Fruit fly (Drosophila melanogaster) whole organism, embryonic: ENCODE data around the gene CG6023.

ENCODE experiments used
- Blimp-1 ChIP-seq: fragments of 200-800 bp; sonication (Bioruptor generic); optimal IDR thresholded peaks from 3 replicates; lab custom pipeline; 2018; ENCODE audit warnings: missing biosample characterization, missing genetic modification characterization, mild to moderate bottlenecking, moderate library complexity, missing genetic modification reagents
- C15 ChIP-seq: fragments of 200-800 bp; sonication (Bioruptor generic); IDR thresholded peaks from 3 replicates; pipeline ENCODE4 v1.3.6; 2022; ENCODE audit warnings: missing biosample characterization, missing genetic modification characterization
- CG13424 ChIP-seq: fragments of 200-800 bp; sonication (Bioruptor generic); optimal IDR thresholded peaks from 2 replicates; lab custom pipeline; 2019; ENCODE audit warnings: missing biosample characterization, mild to moderate bottlenecking, missing genetic modification characterization, moderate library complexity
- CG14710 ChIP-seq: fragments of 200-800 bp; sonication (Bioruptor generic); optimal IDR thresholded peaks from 3 replicates; lab custom pipeline; 2019; ENCODE audit warnings: missing biosample characterization, mild to moderate bottlenecking, missing genetic modification characterization, moderate library complexity
- CG15269 ChIP-seq: fragments of 200-800 bp; sonication (Bioruptor generic); optimal IDR thresholded peaks from 2 replicates; lab custom pipeline; 2018; ENCODE audit warnings: missing biosample characterization, mild to moderate bottlenecking, missing genetic modification characterization, moderate library complexity
- CG17359 ChIP-seq: fragments of 200-800 bp; sonication (Bioruptor generic); optimal IDR thresholded peaks from 3 replicates; lab custom pipeline; 2018; ENCODE audit warnings: missing biosample characterization, mild to moderate bottlenecking, missing genetic modification characterization, moderate library complexity
- CG17612 ChIP-seq: fragments of 200-800 bp; sonication (Bioruptor generic); IDR thresholded peaks from 2 replicates; pipeline ENCODE4 v1.3.6; 2022; ENCODE audit warnings: missing biosample characterization, missing genetic modification characterization
- CG17912 ChIP-seq: fragments of 200-800 bp; sonication (Bioruptor generic); optimal IDR thresholded peaks from 2 replicates; lab custom pipeline; 2018; ENCODE audit warnings: missing biosample characterization, mild to moderate bottlenecking, missing genetic modification characterization
- CG18262 ChIP-seq: fragments of 200-800 bp; optimal IDR thresholded peaks from 3 replicates; lab custom pipeline; 2019; ENCODE audit warnings: missing biosample characterization, mild to moderate bottlenecking, missing genetic modification characterization, moderate library complexity
- CG2678 ChIP-seq: fragments of 200-800 bp; sonication (Bioruptor generic); optimal IDR thresholded peaks from 3 replicates; lab custom pipeline; 2019; ENCODE audit warnings: missing biosample characterization, mild to moderate bottlenecking, missing genetic modification characterization, moderate library complexity
- CG2712 ChIP-seq: fragments of 200-800 bp; optimal IDR thresholded peaks from 3 replicates; lab custom pipeline; 2019; ENCODE audit warnings: missing biosample characterization, mild to moderate bottlenecking, missing genetic modification characterization, moderate library complexity
- CG32532 ChIP-seq: fragments of 200-800 bp; sonication (Bioruptor generic); IDR thresholded peaks from 2 replicates; pipeline ENCODE4 v1.3.6; 2022; ENCODE audit warnings: missing biosample characterization, missing genetic modification characterization
- CG4360 ChIP-seq: fragments of 200-800 bp; sonication (Bioruptor generic); IDR thresholded peaks from 2 replicates; pipeline ENCODE4 v1.3.6; 2022; ENCODE audit warnings: missing biosample characterization, missing genetic modification characterization
- CG43689 ChIP-seq: fragments of 200-800 bp; sonication (Bioruptor generic); IDR thresholded peaks from 2 replicates; pipeline ENCODE4 v1.3.6; 2022; ENCODE audit warnings: missing biosample characterization, missing genetic modification characterization
- CG4820 ChIP-seq: fragments of 200-800 bp; sonication (Bioruptor generic); optimal IDR thresholded peaks from 3 replicates; lab custom pipeline; 2016; ENCODE audit warnings: missing biosample characterization, missing genetic modification characterization
- CG6689 ChIP-seq: fragments of 200-800 bp; sonication (Bioruptor generic); IDR thresholded peaks from 2 replicates; pipeline ENCODE4 v1.3.6; 2022; ENCODE audit warnings: missing biosample characterization, missing genetic modification characterization
- CG9876 ChIP-seq: fragments of 200-800 bp; sonication (Bioruptor generic); optimal IDR thresholded peaks from 2 replicates; lab custom pipeline; 2016; ENCODE audit warnings: missing biosample characterization, missing genetic modification characterization
- CG9932 ChIP-seq: fragments of 200-800 bp; sonication (Bioruptor generic); IDR thresholded peaks from 2 replicates; pipeline ENCODE4 v1.3.6; 2022; ENCODE audit warnings: missing biosample characterization, missing genetic modification characterization
- D19B ChIP-seq: fragments of 200-800 bp; sonication (Bioruptor generic); optimal IDR thresholded peaks from 2 replicates; lab custom pipeline; 2017; ENCODE audit warnings: missing biosample characterization, mild to moderate bottlenecking, missing genetic modification characterization
- Fer3 ChIP-seq: fragments of 200-800 bp; sonication (Bioruptor generic); optimal IDR thresholded peaks from 2 replicates; lab custom pipeline; 2018; ENCODE audit warnings: missing biosample characterization, mild to moderate bottlenecking, missing genetic modification characterization, moderate library complexity
- HLH3B ChIP-seq: fragments of 200-800 bp; sonication (Bioruptor generic); IDR thresholded peaks from 2 replicates; pipeline ENCODE4 v1.3.6; 2022; ENCODE audit warnings: missing biosample characterization, missing genetic modification characterization
- HLHmδ ChIP-seq: fragments of 200-800 bp; sonication (Bioruptor generic); optimal IDR thresholded peaks from 2 replicates; lab custom pipeline; 2018; ENCODE audit warnings: missing biosample characterization, mild to moderate bottlenecking, missing genetic modification characterization, moderate library complexity
- Lhr ChIP-seq: fragments of 200-800 bp; sonication (Bioruptor generic); optimal IDR thresholded peaks from 3 replicates; lab custom pipeline; 2017; ENCODE audit warnings: mild to moderate bottlenecking, missing biosample characterization, missing genetic modification reagents, missing genetic modification characterization
- Max ChIP-seq: fragments of 200-800 bp; sonication (Bioruptor generic); optimal IDR thresholded peaks from 2 replicates; lab custom pipeline; 2016; ENCODE audit warnings: missing biosample characterization, mild to moderate bottlenecking, missing genetic modification characterization
- Mes4 ChIP-seq: fragments of 200-800 bp; sonication (Bioruptor generic); optimal IDR thresholded peaks from 2 replicates; lab custom pipeline; 2016; ENCODE audit warnings: missing biosample characterization, missing genetic modification characterization
- Ptx1 ChIP-seq: fragments of 200-800 bp; sonication (Bioruptor generic); IDR thresholded peaks from 2 replicates; pipeline ENCODE4 v1.3.6; 2022; ENCODE audit warnings: missing biosample characterization, missing genetic modification characterization
- Sox100B ChIP-seq: fragments of 200-800 bp; sonication (Bioruptor generic); optimal IDR thresholded peaks from 3 replicates; lab custom pipeline; 2018; ENCODE audit warnings: missing biosample characterization, mild to moderate bottlenecking, missing genetic modification characterization
- Sox102F ChIP-seq: fragments of 200-800 bp; sonication (Bioruptor generic); optimal IDR thresholded peaks from 2 replicates; lab custom pipeline; 2018; ENCODE audit warnings: missing biosample characterization, mild to moderate bottlenecking, missing genetic modification characterization, moderate library complexity
- Trl ChIP-seq, 3 experiments: fragments of >200 bp in 2 of 3; fragments of 200-800 bp in 1 of 3; sonication (Bioruptor generic) in 1 of 3; optimal IDR thresholded peaks; 2 replicates in 1 of 3; 3 replicates in 2 of 3; lab custom pipeline; 2016 to 2017; ENCODE audit warnings: missing biosample characterization in 1 of 3, missing genetic modification characterization in 1 of 3
- ara ChIP-seq: fragments of 200-800 bp; sonication (Bioruptor generic); IDR thresholded peaks from 2 replicates; pipeline ENCODE4 v1.3.6; 2022; ENCODE audit warnings: missing biosample characterization, missing genetic modification characterization
- bcd ChIP-seq: fragments of 200-800 bp; sonication (Bioruptor generic); optimal IDR thresholded peaks from 2 replicates; lab custom pipeline; 2017; ENCODE audit warnings: missing biosample characterization, mild to moderate bottlenecking, missing genetic modification characterization
- bowl ChIP-seq: fragments of 200-800 bp; sonication (Bioruptor generic); IDR thresholded peaks from 2 replicates; pipeline ENCODE4 v1.3.6; 2022; ENCODE audit warnings: missing biosample characterization, missing genetic modification characterization
- chinmo ChIP-seq: fragments of 200-800 bp; sonication (Bioruptor generic); IDR thresholded peaks from 4 replicates; pipeline ENCODE4 v1.3.6; 2022; ENCODE audit warnings: missing biosample characterization, missing genetic modification characterization; ENCODE audit not compliant: partially characterized antibody
- crol ChIP-seq: fragments of 200-800 bp; sonication (Bioruptor generic); IDR thresholded peaks from 2 replicates; pipeline ENCODE4 v1.3.6; 2022; ENCODE audit warnings: missing biosample characterization, missing genetic modification characterization
- dmrt99B ChIP-seq: fragments of 200-800 bp; sonication (Bioruptor generic); optimal IDR thresholded peaks from 2 replicates; lab custom pipeline; 2018; ENCODE audit warnings: missing biosample characterization, mild to moderate bottlenecking, missing genetic modification characterization, moderate library complexity
- eve ChIP-seq, 2 experiments: fragments of >200 bp; optimal IDR thresholded peaks; 2 replicates each; lab custom pipeline; 2017; ENCODE audit warnings: missing biosample characterization in 2 of 2, missing genetic modification characterization in 2 of 2
- ewg ChIP-seq: fragments of 200-800 bp; sonication (Bioruptor generic); optimal IDR thresholded peaks from 3 replicates; lab custom pipeline; 2017; ENCODE audit warnings: mild to moderate bottlenecking, missing biosample characterization, missing genetic modification reagents, missing genetic modification characterization
- gem ChIP-seq: fragments of 200-800 bp; sonication (Bioruptor generic); optimal IDR thresholded peaks from 2 replicates; lab custom pipeline; 2019; ENCODE audit warnings: missing biosample characterization, mild to moderate bottlenecking, missing genetic modification characterization, moderate library complexity
- h ChIP-seq: fragments of >200 bp; optimal IDR thresholded peaks from 2 replicates; lab custom pipeline; 2017
- hth ChIP-seq: fragments of >200 bp; optimal IDR thresholded peaks from 2 replicates; lab custom pipeline; 2017; ENCODE audit warnings: inconsistent platforms
- ken ChIP-seq: fragments of 200-800 bp; sonication (Bioruptor generic); IDR thresholded peaks from 3 replicates; pipeline ENCODE4 v1.3.6; 2022; ENCODE audit warnings: missing biosample characterization, missing genetic modification characterization
- lmd ChIP-seq: fragments of 200-800 bp; sonication (Bioruptor generic); IDR thresholded peaks from 2 replicates; pipeline ENCODE4 v1.3.6; 2022; ENCODE audit warnings: missing biosample characterization, missing genetic modification characterization
- nmo ChIP-seq: fragments of 200-800 bp; sonication (Bioruptor generic); optimal IDR thresholded peaks from 2 replicates; lab custom pipeline; 2018; ENCODE audit warnings: missing biosample characterization, mild to moderate bottlenecking, missing genetic modification characterization, moderate library complexity
- row ChIP-seq: fragments of 200-800 bp; sonication (Bioruptor generic); IDR thresholded peaks from 3 replicates; pipeline ENCODE4 v1.3.6; 2022; ENCODE audit warnings: missing biosample characterization, missing genetic modification characterization
- sens ChIP-seq: fragments of 200-800 bp; sonication (Bioruptor generic); peaks from one replicate; lab custom pipeline; 2016; ENCODE audit warnings: missing biosample characterization, missing genetic modification characterization
- sisA ChIP-seq: fragments of 200-800 bp; sonication (Bioruptor generic); IDR thresholded peaks from 2 replicates; pipeline ENCODE4 v1.3.6; 2022; ENCODE audit warnings: missing biosample characterization, missing genetic modification characterization
- slbo ChIP-seq: fragments of 200-800 bp; sonication (Bioruptor generic); IDR thresholded peaks from 2 replicates; pipeline ENCODE4 v1.3.6; 2022; ENCODE audit warnings: missing biosample characterization, missing genetic modification characterization
- sr ChIP-seq: fragments of 200-800 bp; sonication (Bioruptor generic); IDR thresholded peaks from 3 replicates; pipeline ENCODE4 v1.3.6; 2022; ENCODE audit warnings: missing biosample characterization, missing genetic modification characterization
- ssp ChIP-seq: fragments of 200-800 bp; sonication (Bioruptor generic); IDR thresholded peaks from 2 replicates; pipeline ENCODE4 v1.3.6; 2022; ENCODE audit warnings: missing biosample characterization, missing genetic modification characterization
- zf30C ChIP-seq: fragments of 200-800 bp; sonication (Bioruptor generic); optimal IDR thresholded peaks from 3 replicates; lab custom pipeline; 2018; ENCODE audit warnings: missing biosample characterization, mild to moderate bottlenecking, missing genetic modification characterization

CG6023 gene

DNA sequence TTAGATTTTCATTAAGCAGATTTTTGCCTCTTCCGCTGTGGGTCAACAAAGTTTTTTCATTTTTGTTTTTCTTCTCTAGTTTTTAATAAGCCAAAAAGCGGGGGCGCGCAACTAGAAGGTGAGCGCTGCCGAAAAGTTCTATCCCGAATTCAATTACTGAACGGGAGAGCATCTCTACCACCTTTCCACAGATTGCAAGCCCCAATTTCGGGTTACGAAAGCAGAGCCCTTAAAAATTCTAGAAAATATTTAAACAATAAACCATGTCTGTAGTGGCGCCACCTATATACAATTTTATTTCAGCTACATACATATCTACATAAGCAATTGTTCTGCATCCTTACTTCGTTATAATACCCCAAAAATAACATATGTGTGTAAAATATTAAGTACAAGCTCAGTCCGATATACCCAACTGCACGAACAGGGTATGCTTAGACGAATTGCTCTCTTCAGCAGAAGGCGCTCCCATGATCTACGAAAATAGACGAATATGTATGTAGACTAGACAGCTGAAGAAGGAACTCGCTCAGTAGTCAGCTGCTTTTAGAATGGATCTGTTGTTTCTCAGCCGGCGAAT, 37.4 kb upstream of the CG6023 start, which contains the start of gene CG6106 (continued):
- TF ChIP-seq bcd (GFP tag; lab: Kevin White, UChicago) (peak; percentile 14), CG18262 (tag; lab: Kevin White, UChicago) (peak; percentile 25), CG6689 (GFP tag; lab: Robert Waterston, UW) (0 out of 2 replicates have a peak, but pooled peaks have one; percentile 21), CG9932 (GFP tag; lab: Robert Waterston, UW) (peak; percentile 37; the same call in 1 of the 2 replicates), CG15269 (tag; lab: Kevin White, UChicago) (peak; percentile 9), CG2712 (tag; lab: Kevin White, UChicago) (peak; percentile 21), Sox102F (GFP tag; lab: Kevin White, UChicago) (peak; percentile 48), CG17612 (no peak), nmo (GFP tag; lab: Kevin White, UChicago) (peak; percentile 26), sisA (GFP tag; lab: Robert Waterston, UW) (peak; percentile 26; the same call in 1 of the 2 replicates), D19B (GFP tag; lab: Kevin White, UChicago) (peak; percentile 28), CG17359 (tag; lab: Kevin White, UChicago) (peak; percentile 12), CG32532 (0 out of 2 replicates have a peak, but pooled peaks have one; percentile 18), CG9876 (GFP tag; lab: Kevin White, UChicago) (no peak), Ptx1 (GFP tag; lab: Robert Waterston, UW) (peak; percentile 52; the same call in 1 of the 2 replicates), gem (tag; lab: Kevin White, UChicago) (peak; percentile 33), sens (GFP tag; lab: Kevin White, UChicago) (peak; percentile 67), Fer3 (peak; percentile 13), ssp (GFP tag; lab: Robert Waterston, UW) (0 out of 2 replicates have a peak, but pooled peaks have one; percentile 12), CG2678 (tag; lab: Kevin White, UChicago) (peak; percentile 53), CG4820 (GFP tag; lab: Kevin White, UChicago) (peak; percentile 21), Mes4 (GFP tag; lab: Kevin White, UChicago) (no peak), Trl (optimal IDR thresholded peaks at IDR 0.05; lab: Kevin White, UChicago) (no peak), Trl (GFP tag; optimal IDR thresholded peaks at IDR 0.05; lab: Kevin White, UChicago) (no peak), CG13424 (tag; lab: Kevin White, UChicago) (peak; percentile 39), eve (GFP tag; optimal IDR thresholded peaks at IDR 0.05; lab: Kevin White, UChicago) (peak in 1 of 2 experiments; percentile 57), HLH3B (peak; percentile 34; the same call in 1 of the 2 replicates), lmd (GFP tag; lab: Robert Waterston, UW) (peak; percentile 34; the same call in 1 of the 2 replicates), ken (GFP tag; lab: Robert Waterston, UW) (0 out of 3 replicates have a peak, but pooled peaks have one; percentile 21), Sox100B (GFP tag; lab: Kevin White, UChicago) (peak; percentile 22), hth (lab: Kevin White, UChicago) (no peak), slbo (GFP tag; lab: Robert Waterston, UW) (peak; percentile 10; the same call in 1 of the 2 replicates), row (GFP tag; lab: Robert Waterston, UW) (peak; percentile 31), h (lab: Kevin White, UChicago) (no peak), sr (0 out of 3 replicates have a peak, but pooled peaks have one; percentile 24), dmrt99B (tag; lab: Kevin White, UChicago) (peak; percentile 54), bowl (GFP tag; lab: Robert Waterston, UW) (no peak)

- TF ChIP-seq CG4360 (GFP tag; lab: Robert Waterston, UW) (0 out of 2 replicates have a peak, but pooled peaks have one; percentile 30), CG43689 (no peak), zf30C (GFP tag; lab: Kevin White, UChicago) (peak; percentile 8), crol (0 out of 2 replicates have a peak, but pooled peaks have one; percentile 31), CG17612 (no peak), chinmo (peak; percentile 59; the same call in 2 of the 4 replicates), Max (no peak), CG17912 (no peak), Blimp-1 (peak; percentile 98), ewg (GFP tag; lab: Kevin White, UChicago) (peak; percentile 1), CG14710 (tag; lab: Kevin White, UChicago) (peak; percentile 9), C15 (GFP tag; lab: Robert Waterston, UW) (no peak), Lhr (GFP tag; lab: Kevin White, UChicago) (no peak), HLHmδ (GFP tag; lab: Kevin White, UChicago) (peak; percentile 3), ara (GFP tag; lab: Robert Waterston, UW) (0 out of 2 replicates have a peak, but pooled peaks have one; percentile 45)
These were observed 36.8 kb upstream of the CG6023 start for dm6 chrX:18357756-18358182.
